Fruit fly (Drosophila melanogaster): Measurements from ENCODE around the gene Flo2.

Gene Flo2

dm6 chrX:14848755-14849354, 9.7 kb downstream of the Flo2 start, which contains the start of gene CG9522 (continued):
- peak; percentile 79 for TF ChIP-seq fd96Cb (tag; optimal IDR thresholded peaks at IDR 0.05)
- TF ChIP-seq CG4820 (GFP tag; optimal IDR thresholded peaks at IDR 0.05) = peak; percentile 75
- peak; percentile 51; the same call in 1 of the 3 replicates for TF ChIP-seq so (GFP tag; IDR thresholded peaks at IDR 0.05)
- TF ChIP-seq CG16815 (GFP tag; optimal IDR thresholded peaks at IDR 0.05) = peak; percentile 50
- TF ChIP-seq pzg (GFP tag; optimal IDR thresholded peaks at IDR 0.05) = no peak
- peak; percentile 85 for TF ChIP-seq unpg (GFP tag; optimal IDR thresholded peaks at IDR 0.05)
- no peak for TF ChIP-seq bab2 (GFP tag; optimal IDR thresholded peaks at IDR 0.05)
- peak; percentile 68 for TF ChIP-seq trem (tag; optimal IDR thresholded peaks at IDR 0.05)
- TF ChIP-seq CG14710 (tag; optimal IDR thresholded peaks at IDR 0.05) = peak; percentile 67
- TF ChIP-seq fd64A (GFP tag; optimal IDR thresholded peaks at IDR 0.05) = peak; percentile 43
- no peak for TF ChIP-seq fu2 (GFP tag; optimal IDR thresholded peaks at IDR 0.05)
- TF ChIP-seq phol (tag; optimal IDR thresholded peaks at IDR 0.05) = peak; percentile 71
- TF ChIP-seq sqz (GFP tag; optimal IDR thresholded peaks at IDR 0.05) = peak; percentile 47
- no peak for TF ChIP-seq CG16813 (GFP tag; IDR thresholded peaks at IDR 0.05; ENCODE audit: partially characterized antibody)
- TF ChIP-seq CG11456 (GFP tag; IDR thresholded peaks at IDR 0.05) = peak; percentile 69; the same call in 2 of the 3 replicates
- no peak for TF ChIP-seq CrebB (tag; optimal IDR thresholded peaks at IDR 0.05)
- no peak for TF ChIP-seq CG16779 (GFP tag; IDR thresholded peaks at IDR 0.05)
- no peak for TF ChIP-seq CG9876 (GFP tag; optimal IDR thresholded peaks at IDR 0.05)
- TF ChIP-seq CG4617 (GFP tag; optimal IDR thresholded peaks at IDR 0.05; ENCODE audit: borderline replicate concordance) = no peak
- peak; percentile 50 to 52 for TF ChIP-seq Pdp1 (GFP tag; optimal IDR thresholded peaks at IDR 0.05)
- TF ChIP-seq CG4282 (GFP tag; optimal IDR thresholded peaks at IDR 0.05) = no peak
- TF ChIP-seq gem (tag; optimal IDR thresholded peaks at IDR 0.05) = peak; percentile 84
- TF ChIP-seq ro (GFP tag; IDR thresholded peaks at IDR 0.05) = 0 out of 2 replicates have a peak, but pooled peaks have one; percentile 33
- TF ChIP-seq CG6254 (GFP tag; optimal IDR thresholded peaks at IDR 0.05) = peak; percentile 85
- TF ChIP-seq CG7839 (tag; optimal IDR thresholded peaks at IDR 0.05) = peak; percentile 70
- TF ChIP-seq Gsc (GFP tag; IDR thresholded peaks at IDR 0.05) = peak; percentile 22; the same call in 1 of the 2 replicates
- TF ChIP-seq H15 (GFP tag; IDR thresholded peaks at IDR 0.05) = peak; percentile 59; the same call in 1 of the 3 replicates
- no peak for TF ChIP-seq h (optimal IDR thresholded peaks at IDR 0.05)
- TF ChIP-seq CG30431 (GFP tag; optimal IDR thresholded peaks at IDR 0.05) = peak; percentile 32
- TF ChIP-seq CG4360 (GFP tag; IDR thresholded peaks at IDR 0.05) = 0 out of 2 replicates have a peak, but pooled peaks have one; percentile 36
- peak; percentile 75 for TF ChIP-seq Sox102F (GFP tag; optimal IDR thresholded peaks at IDR 0.05)
- peak; percentile 3 for TF ChIP-seq Mes4 (GFP tag; optimal IDR thresholded peaks at IDR 0.05)
- no peak for TF ChIP-seq Elba2 (GFP tag; optimal IDR thresholded peaks at IDR 0.05)
- peak; percentile 79 for TF ChIP-seq Spps (tag; optimal IDR thresholded peaks at IDR 0.05)
- TF ChIP-seq Hmx (GFP tag; optimal IDR thresholded peaks at IDR 0.05) = no peak
- TF ChIP-seq CG8290 (GFP tag; optimal IDR thresholded peaks at IDR 0.05) = peak; percentile 23
- no peak for TF ChIP-seq CG8290 (tag; optimal IDR thresholded peaks at IDR 0.05)
- TF ChIP-seq ham (GFP tag; IDR thresholded peaks at IDR 0.05) = no peak
- TF ChIP-seq nau (GFP tag; optimal IDR thresholded peaks at IDR 0.05) = peak; percentile 30
- TF ChIP-seq tll (GFP tag; optimal IDR thresholded peaks at IDR 0.05) = no peak
- no peak for TF ChIP-seq CG13287 (GFP tag; IDR thresholded peaks at IDR 0.05; ENCODE audit: partially characterized antibody)
- TF ChIP-seq gce (GFP tag; IDR thresholded peaks at IDR 0.05) = peak; percentile 67; the same call in 2 of the 3 replicates
- TF ChIP-seq ranshi (GFP tag; IDR thresholded peaks at IDR 0.05) = peak; percentile 60
- TF ChIP-seq Tbp (GFP tag; optimal IDR thresholded peaks at IDR 0.05) = no peak
- peak; percentile 33 for TF ChIP-seq CG12299 (tag; optimal IDR thresholded peaks at IDR 0.05)
- peak; percentile 68 for TF ChIP-seq CG3407 (GFP tag; optimal IDR thresholded peaks at IDR 0.05)
- TF ChIP-seq HmgD (GFP tag; optimal IDR thresholded peaks at IDR 0.05) = no peak
- no peak for TF ChIP-seq crp (GFP tag; optimal IDR thresholded peaks at IDR 0.05)
- peak; percentile 5 for TF ChIP-seq stwl (tag; optimal IDR thresholded peaks at IDR 0.05)
- TF ChIP-seq insv (GFP tag; optimal IDR thresholded peaks at IDR 0.05) = no peak
